Worm (Caenorhabditis elegans) whole organism, midembryonic: ENCODE measurements around the gene srg-31.

ENCODE experiments used
- T22C8.4 ChIP-seq: fragments of 200-800 bp; sonication (Bioruptor generic); IDR thresholded peaks from 2 replicates; pipeline ENCODE4 v1.3.6; 2022; ENCODE audit warnings: missing genetic modification characterization, missing compliant biosample characterization
- cog-1 ChIP-seq: sonication (generic microtip); optimal IDR thresholded peaks from 2 replicates; lab custom pipeline; 2016; ENCODE audit warnings: missing genetic modification characterization, missing compliant biosample characterization
- flt-1 ChIP-seq: fragments of 200-800 bp; sonication (Bioruptor generic); IDR thresholded peaks from 2 replicates; pipeline ENCODE4 v1.3.6; 2022; ENCODE audit warnings: missing genetic modification characterization, missing compliant biosample characterization
- klf-2 ChIP-seq: fragments of 200-800 bp; sonication (Bioruptor generic); conservative IDR thresholded peaks from 2 replicates; pipeline ENCODE4 v1.3.6; 2022; ENCODE audit warnings: missing genetic modification reagents, missing genetic modification characterization, missing compliant biosample characterization
- med-1 ChIP-seq: sonication (generic microtip); optimal IDR thresholded peaks from 2 replicates; lab custom pipeline; 2017; ENCODE audit warnings: missing genetic modification characterization, mild to moderate bottlenecking, missing compliant biosample characterization, antibody characterized with exemption, missing genetic modification reagents; ENCODE audit not compliant: insufficient read depth
- ref-1 ChIP-seq: fragments of 200-800 bp; sonication (Bioruptor generic); conservative IDR thresholded peaks from 2 replicates; pipeline ENCODE4 v1.3.6; 2022; ENCODE audit warnings: missing genetic modification reagents, missing genetic modification characterization, missing compliant biosample characterization
- ztf-23 ChIP-seq: fragments of 200-800 bp; sonication (Bioruptor generic); IDR thresholded peaks from 2 replicates; pipeline ENCODE4 v1.3.6; 2022; ENCODE audit warnings: missing genetic modification reagents, missing genetic modification characterization, missing compliant biosample characterization

- TF ChIP-seq med-1 (GFP tag; lab: Kevin White, UChicago) (no peak), klf-2 (GFP tag; lab: Robert Waterston, UW) (no peak), cog-1 (tag; lab: Kevin White, UChicago) (no peak), flt-1 (GFP tag; lab: Robert Waterston, UW) (no peak), ztf-23 (GFP tag; lab: Robert Waterston, UW) (no peak), T22C8.4 (GFP tag; lab: Robert Waterston, UW) (no peak), ref-1 (no peak)
Observed at ce11 chrV:6935878-6936277, 17.8 kb downstream of the srg-31 start, which contains the start of gene Y57E12B.10.
